Worm (Caenorhabditis elegans) whole organism, early embryonic: ENCODE measurements around the gene rpl-15.

Experiments
- B0310.2 ChIP-seq: sonication (generic microtip); optimal IDR thresholded peaks from 2 replicates; lab custom pipeline; 2016; ENCODE audit warnings: mild to moderate bottlenecking, missing genetic modification characterization, missing compliant biosample characterization
- F13C5.2 ChIP-seq: sonication (generic microtip); optimal IDR thresholded peaks from 2 replicates; lab custom pipeline; 2017; ENCODE audit warnings: mild to moderate bottlenecking, missing genetic modification characterization, inconsistent platforms, missing compliant biosample characterization
- aly-1 ChIP-seq: sonication (generic microtip); optimal IDR thresholded peaks from 2 replicates; lab custom pipeline; 2016; ENCODE audit warnings: missing genetic modification characterization, missing compliant biosample characterization
- ama-1 ChIP-seq: fragments of 150-350 bp; optimal IDR thresholded peaks from 2 replicates; lab custom pipeline; 2014
- ceh-13 ChIP-seq: fragments of 200-800 bp; sonication (Bioruptor generic); optimal IDR thresholded peaks from 2 replicates; lab custom pipeline; 2018; ENCODE audit warnings: mild to moderate bottlenecking, missing genetic modification characterization, missing compliant biosample characterization
- ceh-36 ChIP-seq: sonication (generic microtip); optimal IDR thresholded peaks from 2 replicates; lab custom pipeline; 2016; ENCODE audit warnings: missing genetic modification characterization, inconsistent platforms, missing compliant biosample characterization
- ets-7 ChIP-seq: sonication (generic microtip); optimal IDR thresholded peaks from 2 replicates; lab custom pipeline; 2016; ENCODE audit warnings: missing genotype, missing genetic modification characterization, missing compliant biosample characterization
- flt-1 ChIP-seq: fragments of 200-800 bp; sonication (Bioruptor generic); IDR thresholded peaks from 2 replicates; pipeline ENCODE4 v1.3.6; 2022; ENCODE audit warnings: missing genetic modification characterization, missing compliant biosample characterization
- hmbx-1 ChIP-seq: sonication (generic microtip); optimal IDR thresholded peaks from 2 replicates; lab custom pipeline; 2016; ENCODE audit warnings: mild to moderate bottlenecking, missing genetic modification characterization, missing compliant biosample characterization
- hmg-4 ChIP-seq: fragments of 200-800 bp; sonication (Bioruptor generic); optimal IDR thresholded peaks from 2 replicates; lab custom pipeline; 2018; ENCODE audit warnings: mild to moderate bottlenecking, missing genetic modification characterization, missing compliant biosample characterization
- hnd-1 ChIP-seq: sonication (generic microtip); optimal IDR thresholded peaks from 2 replicates; lab custom pipeline; 2016; ENCODE audit warnings: missing genetic modification characterization, missing compliant biosample characterization
- pes-1 ChIP-seq: fragments of 200-800 bp; sonication (Bioruptor generic); IDR thresholded peaks from 2 replicates; pipeline ENCODE4 v1.3.6; 2022; ENCODE audit warnings: missing genetic modification reagents, missing genetic modification characterization, missing compliant biosample characterization
- scrt-1 ChIP-seq: fragments of 200-800 bp; sonication (Bioruptor generic); IDR thresholded peaks from 2 replicates; pipeline ENCODE4 v1.3.6; 2022; ENCODE audit warnings: missing genetic modification characterization, missing compliant biosample characterization
- sea-1 ChIP-seq: fragments of 200-800 bp; sonication (Bioruptor generic); conservative IDR thresholded peaks from 2 replicates; pipeline ENCODE4 v1.3.6; 2022; ENCODE audit warnings: missing genetic modification characterization, missing compliant biosample characterization
- tbx-11 ChIP-seq: fragments of 200-800 bp; sonication (Bioruptor generic); IDR thresholded peaks from 2 replicates; pipeline ENCODE4 v1.3.6; 2022; ENCODE audit warnings: missing genetic modification characterization, missing compliant biosample characterization
- tbx-37 ChIP-seq: fragments of 200-800 bp; sonication (Bioruptor generic); conservative IDR thresholded peaks from 2 replicates; pipeline ENCODE4 v1.3.6; 2022; ENCODE audit warnings: missing genetic modification reagents, missing genetic modification characterization, missing compliant biosample characterization
- tra-4 ChIP-seq: sonication (generic microtip); optimal IDR thresholded peaks from 2 replicates; lab custom pipeline; 2017; ENCODE audit warnings: missing genetic modification characterization, missing compliant biosample characterization

Gene rpl-15

DNA sequence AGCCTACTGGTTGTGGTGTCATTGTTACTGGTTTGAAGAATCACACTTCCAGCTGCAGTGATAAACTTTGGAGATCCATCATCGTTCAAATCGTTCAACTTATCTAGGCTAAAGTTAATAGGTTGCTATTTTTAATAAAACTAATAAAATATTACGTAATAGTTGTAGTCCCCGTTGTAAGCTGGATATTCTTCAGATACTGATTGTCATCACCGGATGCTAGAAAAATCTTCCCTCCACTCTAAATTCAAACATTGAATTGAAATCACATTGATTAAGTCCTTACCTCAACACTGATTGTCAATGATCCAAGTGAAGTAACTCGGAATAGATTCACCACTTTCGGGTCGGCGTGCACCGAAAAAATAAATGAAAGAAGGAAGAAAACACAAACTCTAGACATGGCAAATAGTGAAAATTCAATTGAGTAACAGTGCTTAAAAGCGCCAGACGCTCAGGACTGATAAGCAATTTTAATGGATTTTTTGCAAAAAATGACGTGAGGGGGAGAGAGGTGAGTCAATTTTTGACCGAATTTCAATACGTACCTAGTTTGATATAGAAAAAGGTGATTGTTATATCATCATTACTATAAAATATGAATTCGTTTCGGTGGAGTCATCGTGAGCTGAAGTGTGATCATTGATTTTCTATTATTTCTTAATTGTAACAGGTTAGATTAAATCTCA lies 21.2 kb upstream of the rpl-15 start, which contains the start of the genes K11H12.4 and K11H12.10:
TSS of gene K11H12.4 (minus strand) at position 413 of the 689 bp plus-strand sequence.
TSS of gene K11H12.10 (plus strand) at position 605 of the 689 bp plus-strand sequence.
- TF ChIP-seq hmbx-1 (tag; lab: Kevin White, UChicago) (no peak), hmg-4 (GFP tag; lab: Kevin White, UChicago) (no peak), ama-1 (no peak), ceh-36 (no peak), sea-1 (GFP tag; lab: Robert Waterston, UW) (no peak), hnd-1 (tag; lab: Kevin White, UChicago) (no peak), tbx-11 (no peak), pes-1 (GFP tag; lab: Robert Waterston, UW) (no peak), tra-4 (tag; lab: Kevin White, UChicago) (no peak), ceh-13 (GFP tag; lab: Kevin White, UChicago) (no peak), flt-1 (GFP tag; lab: Robert Waterston, UW) (no peak), tbx-37 (no peak), ets-7 (no peak), scrt-1 (no peak), B0310.2 (tag; lab: Kevin White, UChicago) (no peak), aly-1 (tag; lab: Kevin White, UChicago) (no peak)

DNA sequence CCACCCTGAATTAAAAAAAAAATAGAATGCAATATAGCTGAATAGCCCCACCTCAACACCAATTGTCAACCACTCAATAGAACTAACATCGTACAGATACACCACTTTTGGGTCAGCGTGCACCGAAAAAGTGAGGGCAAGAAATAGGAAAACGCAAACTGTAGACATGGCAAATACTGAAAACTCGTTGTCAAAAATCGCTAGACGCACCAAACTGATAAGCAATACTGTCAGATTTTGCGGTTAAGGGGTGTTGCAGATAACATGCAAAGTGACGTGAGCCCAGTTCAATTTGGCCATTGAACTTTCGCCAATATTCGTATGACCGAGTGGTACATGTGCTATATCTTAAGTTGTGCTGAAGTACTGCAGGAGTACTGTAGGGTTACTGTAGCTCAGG lies 18.9 kb upstream of the rpl-15 start, which contains the start of gene K11H12.3:
TSS of gene K11H12.3 (minus strand) at position 168 of the 400 bp plus-strand sequence.
- TF ChIP-seq hnd-1 (tag; lab: Kevin White, UChicago) (no peak), hmg-4 (GFP tag; lab: Kevin White, UChicago) (no peak), tbx-11 (no peak), tbx-37 (no peak), scrt-1 (no peak), aly-1 (tag; lab: Kevin White, UChicago) (no peak), tra-4 (tag; lab: Kevin White, UChicago) (no peak), ceh-36 (no peak), F13C5.2 (tag; lab: Kevin White, UChicago) (no peak), ceh-13 (GFP tag; lab: Kevin White, UChicago) (no peak), hmbx-1 (tag; lab: Kevin White, UChicago) (no peak), pes-1 (GFP tag; lab: Robert Waterston, UW) (no peak), B0310.2 (tag; lab: Kevin White, UChicago) (no peak), sea-1 (GFP tag; lab: Robert Waterston, UW) (no peak), flt-1 (GFP tag; lab: Robert Waterston, UW) (no peak), ama-1 (no peak), ets-7 (no peak)

DNA sequence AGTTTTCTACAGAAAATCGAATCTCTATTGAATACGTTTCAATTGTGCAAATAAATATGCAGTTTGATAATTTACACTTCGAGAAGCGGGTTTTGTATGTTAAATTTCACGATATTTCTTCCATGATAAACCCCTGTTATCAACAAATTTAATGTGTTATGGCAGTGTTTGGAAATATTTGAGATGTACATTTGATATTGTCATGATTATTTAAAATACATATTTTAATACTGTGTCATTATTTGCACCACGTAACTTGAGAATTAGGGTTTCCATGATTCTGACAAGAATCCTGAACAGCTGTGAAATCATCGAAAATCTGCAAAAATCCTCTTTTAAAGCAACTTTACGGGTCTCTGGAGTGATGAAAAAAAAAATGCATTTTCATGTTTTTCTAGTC lies 16.1 kb upstream of the rpl-15 start, which contains the start of gene K11H12.11:
TSS of gene K11H12.11 (minus strand) at position 101 of the 400 bp plus-strand sequence.
- no peak for TF ChIP-seq tbx-11
- no peak for TF ChIP-seq ets-7
- TF ChIP-seq ama-1, result no peak
- no peak for TF ChIP-seq ceh-13 (GFP tag; lab: Kevin White, UChicago)
- no peak for TF ChIP-seq flt-1 (GFP tag; lab: Robert Waterston, UW)
- TF ChIP-seq scrt-1, result no peak
- no peak for TF ChIP-seq hmg-4 (GFP tag; lab: Kevin White, UChicago)
- TF ChIP-seq tra-4 (tag; lab: Kevin White, UChicago), result no peak
- TF ChIP-seq sea-1 (GFP tag; lab: Robert Waterston, UW), result no peak
- no peak for TF ChIP-seq hnd-1 (tag; lab: Kevin White, UChicago)
- no peak for TF ChIP-seq tbx-37
- TF ChIP-seq hmbx-1 (tag; lab: Kevin White, UChicago), result no peak
- no peak for TF ChIP-seq pes-1 (GFP tag; lab: Robert Waterston, UW)
- TF ChIP-seq B0310.2 (tag; lab: Kevin White, UChicago), result no peak
- TF ChIP-seq ceh-36, result no peak
- TF ChIP-seq F13C5.2 (tag; lab: Kevin White, UChicago), result no peak
- no peak for TF ChIP-seq aly-1 (tag; lab: Kevin White, UChicago)

DNA sequence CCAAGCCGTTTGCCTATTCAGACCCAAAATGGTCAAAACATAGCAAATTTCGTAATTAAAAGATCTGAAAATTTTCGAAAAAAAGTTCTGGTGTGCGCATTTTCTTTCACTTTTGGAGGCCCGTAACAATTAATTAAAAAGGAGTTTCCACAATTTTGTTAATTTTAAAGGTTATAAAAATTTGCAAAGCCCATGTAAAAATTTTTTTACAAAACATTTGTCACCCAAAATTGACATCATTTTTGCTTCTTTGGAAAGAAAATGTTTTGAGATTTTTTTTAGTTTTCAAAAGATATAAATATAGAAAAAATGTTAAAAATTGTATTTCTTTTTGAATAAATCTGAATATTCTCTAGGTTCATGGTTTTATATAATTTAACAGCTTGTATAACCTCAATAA lies 12.6 kb upstream of the rpl-15 start, which contains the start of gene K11H12.6:
TSS of gene K11H12.6 (plus strand) at position 301 of the 400 bp plus-strand sequence.
- TF ChIP-seq B0310.2 (tag; lab: Kevin White, UChicago) (no peak), scrt-1 (no peak), hnd-1 (tag; lab: Kevin White, UChicago) (no peak), ama-1 (no peak), hmbx-1 (tag; lab: Kevin White, UChicago) (no peak), ceh-13 (GFP tag; lab: Kevin White, UChicago) (no peak), tra-4 (tag; lab: Kevin White, UChicago) (no peak), tbx-37 (no peak), F13C5.2 (tag; lab: Kevin White, UChicago) (no peak), tbx-11 (no peak)

DNA sequence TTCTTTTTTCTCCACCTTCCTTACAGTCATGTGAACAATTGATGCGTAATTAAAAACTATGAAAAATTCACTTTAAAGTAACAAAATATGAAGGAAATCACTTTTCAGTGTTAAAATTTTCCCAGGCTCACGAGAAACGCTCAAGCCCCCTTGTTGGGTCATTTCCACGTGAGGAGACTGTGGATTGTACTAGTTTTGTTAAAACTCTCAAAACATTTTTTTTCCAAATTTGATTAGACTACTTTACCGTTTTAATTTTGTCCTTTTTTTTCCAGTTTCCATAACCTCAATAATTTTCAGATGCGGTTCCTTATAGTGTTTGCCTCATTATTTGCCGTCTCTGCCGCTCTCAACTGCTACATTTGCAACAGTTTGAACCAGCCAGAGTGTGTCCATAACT lies 10.8 kb upstream of the rpl-15 start, which contains the start of gene K11H12.7:
TSS of gene K11H12.7 (plus strand) at position 301 of the 400 bp plus-strand sequence.
- TF ChIP-seq ceh-36, result no peak
- no peak for TF ChIP-seq scrt-1
- TF ChIP-seq ets-7, result no peak
- TF ChIP-seq flt-1 (GFP tag; lab: Robert Waterston, UW), result no peak
- TF ChIP-seq pes-1 (GFP tag; lab: Robert Waterston, UW), result no peak

ce11 chrIV:664122-664521 lies 9.7 kb upstream of the rpl-15 start:
- TF ChIP-seq ceh-13 (GFP tag; lab: Kevin White, UChicago) (no peak), hmbx-1 (tag; lab: Kevin White, UChicago) (no peak), ceh-36 (no peak), F13C5.2 (tag; lab: Kevin White, UChicago) (no peak)

DNA sequence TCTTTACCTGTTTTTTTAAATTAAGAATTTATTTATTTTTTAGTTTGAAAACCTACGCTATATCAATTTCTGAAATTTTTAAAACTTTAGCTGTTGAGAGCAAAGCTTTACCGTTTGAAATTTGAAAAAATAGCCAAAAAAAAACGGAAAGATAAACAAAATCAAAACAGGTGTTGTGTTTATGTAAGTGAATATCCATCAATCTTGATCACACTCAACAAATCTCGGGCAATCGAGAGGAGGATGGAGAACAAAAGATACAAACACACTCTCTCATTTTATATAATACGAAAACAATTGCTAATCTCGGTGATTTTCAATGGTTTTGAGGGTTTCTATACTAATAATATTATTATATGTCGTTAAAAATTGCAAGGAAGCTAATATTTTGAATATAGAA lies 7.2 kb upstream of the rpl-15 start:
- no peak for TF ChIP-seq hnd-1 (tag; lab: Kevin White, UChicago)
- no peak for TF ChIP-seq ceh-13 (GFP tag; lab: Kevin White, UChicago)
- TF ChIP-seq tra-4 (tag; lab: Kevin White, UChicago), result no peak
- no peak for TF ChIP-seq pes-1 (GFP tag; lab: Robert Waterston, UW)
- TF ChIP-seq ets-7, result no peak
- TF ChIP-seq tbx-11, result no peak
- TF ChIP-seq tbx-37, result no peak
- TF ChIP-seq F13C5.2 (tag; lab: Kevin White, UChicago), result no peak
- no peak for TF ChIP-seq ceh-36
- TF ChIP-seq aly-1 (tag; lab: Kevin White, UChicago), result no peak
- TF ChIP-seq sea-1 (GFP tag; lab: Robert Waterston, UW), result no peak
- TF ChIP-seq flt-1 (GFP tag; lab: Robert Waterston, UW), result no peak
- no peak for TF ChIP-seq hmg-4 (GFP tag; lab: Kevin White, UChicago)
- no peak for TF ChIP-seq B0310.2 (tag; lab: Kevin White, UChicago)
- TF ChIP-seq ama-1, result no peak
- no peak for TF ChIP-seq hmbx-1 (tag; lab: Kevin White, UChicago)
- TF ChIP-seq scrt-1, result no peak
